Fruit fly (Drosophila melanogaster) whole organism, pupa: ENCODE measurements around the gene Bace.
A peak's percentile ranks its signal among the peaks of the same experiment; 100 is the strongest.

Source experiments
- CG10348 ChIP-seq: fragments of 200-800 bp; sonication (Bioruptor generic); IDR thresholded peaks from 2 replicates; pipeline ENCODE4 v1.3.6; 2022; ENCODE audit warnings: missing biosample characterization, missing genetic modification characterization
- CG12605 ChIP-seq: fragments of 200-800 bp; sonication (Bioruptor generic); IDR thresholded peaks from 2 replicates; pipeline ENCODE4 v1.3.6; 2022; ENCODE audit warnings: missing biosample characterization, missing genetic modification characterization
- CG13204 ChIP-seq: fragments of 200-800 bp; sonication (Bioruptor generic); optimal IDR thresholded peaks from 2 replicates; lab custom pipeline; 2018; ENCODE audit warnings: missing biosample characterization, mild to moderate bottlenecking, missing genetic modification characterization, moderate library complexity
- CG14655 ChIP-seq: fragments of 200-800 bp; sonication (Bioruptor generic); optimal IDR thresholded peaks from 3 replicates; lab custom pipeline; 2017; ENCODE audit warnings: mild to moderate bottlenecking, missing biosample characterization, missing genetic modification reagents, missing genetic modification characterization
- CG15710 ChIP-seq: fragments of 200-800 bp; sonication (Bioruptor generic); optimal IDR thresholded peaks from 2 replicates; lab custom pipeline; 2018; ENCODE audit warnings: missing biosample characterization, mild to moderate bottlenecking, missing genetic modification characterization, moderate library complexity
- CG17806 ChIP-seq: fragments of 200-800 bp; sonication (Bioruptor generic); optimal IDR thresholded peaks from 2 replicates; lab custom pipeline; 2018; ENCODE audit warnings: missing biosample characterization, mild to moderate bottlenecking, missing genetic modification characterization, moderate library complexity
- CG32121 ChIP-seq: fragments of 200-800 bp; sonication (Bioruptor generic); IDR thresholded peaks from 2 replicates; pipeline ENCODE4 v1.3.6; 2022; ENCODE audit warnings: missing biosample characterization, missing genetic modification characterization
- CG34367 ChIP-seq: fragments of 200-800 bp; sonication (Bioruptor generic); optimal IDR thresholded peaks from 2 replicates; lab custom pipeline; 2018; ENCODE audit warnings: missing biosample characterization, mild to moderate bottlenecking, missing genetic modification characterization
- CG4496 ChIP-seq: fragments of 200-800 bp; sonication (Bioruptor generic); IDR thresholded peaks from 3 replicates; pipeline ENCODE4 v1.3.6; 2022; ENCODE audit warnings: missing biosample characterization, missing genetic modification characterization
- CG8159 ChIP-seq: fragments of 200-800 bp; sonication (Bioruptor generic); optimal IDR thresholded peaks from 3 replicates; lab custom pipeline; 2018; ENCODE audit warnings: missing biosample characterization, mild to moderate bottlenecking, missing genetic modification characterization, moderate library complexity
- CG8301 ChIP-seq: fragments of 200-800 bp; sonication (Bioruptor generic); optimal IDR thresholded peaks from 2 replicates; lab custom pipeline; 2018; ENCODE audit warnings: missing biosample characterization, mild to moderate bottlenecking, missing genetic modification characterization
- CG9948 ChIP-seq: fragments of 200-800 bp; sonication (Bioruptor generic); optimal IDR thresholded peaks from 2 replicates; lab custom pipeline; 2018; ENCODE audit warnings: missing biosample characterization, mild to moderate bottlenecking, missing genetic modification characterization, moderate library complexity
- D1 ChIP-seq: fragments of 200-800 bp; sonication (Bioruptor generic); optimal IDR thresholded peaks from 2 replicates; lab custom pipeline; 2018; ENCODE audit warnings: missing biosample characterization, mild to moderate bottlenecking, missing genetic modification characterization, moderate library complexity
- EcR ChIP-seq: fragments of 200-800 bp; sonication (Bioruptor generic); optimal IDR thresholded peaks from 3 replicates; lab custom pipeline; 2019; ENCODE audit warnings: missing biosample characterization, missing genetic modification characterization, mild to moderate bottlenecking, moderate library complexity, missing genetic modification reagents
- Ets98B ChIP-seq: fragments of 200-800 bp; sonication (Bioruptor generic); IDR thresholded peaks from 2 replicates; pipeline ENCODE4 v1.3.6; 2022; ENCODE audit warnings: missing biosample characterization, missing genetic modification characterization
- Pif1A ChIP-seq: fragments of 200-800 bp; sonication (Bioruptor generic); optimal IDR thresholded peaks from 3 replicates; lab custom pipeline; 2016; ENCODE audit warnings: missing biosample characterization, missing genetic modification characterization
- Snoo ChIP-seq: fragments of 200-800 bp; sonication (Bioruptor generic); optimal IDR thresholded peaks from 3 replicates; lab custom pipeline; 2017; ENCODE audit warnings: missing biosample characterization, mild to moderate bottlenecking, missing genetic modification characterization, inconsistent platforms
- fd96Ca ChIP-seq: fragments of 200-800 bp; sonication (Bioruptor generic); IDR thresholded peaks from 3 replicates; pipeline ENCODE4 v1.3.6; 2022; ENCODE audit warnings: missing biosample characterization, missing genetic modification characterization
- gl ChIP-seq: fragments of 200-800 bp; sonication (Bioruptor generic); optimal IDR thresholded peaks from 2 replicates; lab custom pipeline; 2018; ENCODE audit warnings: missing biosample characterization, mild to moderate bottlenecking, missing genetic modification characterization
- rn ChIP-seq: fragments of 200-800 bp; sonication (Bioruptor generic); IDR thresholded peaks from 2 replicates; pipeline ENCODE4 v1.3.6; 2022; ENCODE audit warnings: missing biosample characterization, missing genetic modification characterization

Gene Bace

DNA sequence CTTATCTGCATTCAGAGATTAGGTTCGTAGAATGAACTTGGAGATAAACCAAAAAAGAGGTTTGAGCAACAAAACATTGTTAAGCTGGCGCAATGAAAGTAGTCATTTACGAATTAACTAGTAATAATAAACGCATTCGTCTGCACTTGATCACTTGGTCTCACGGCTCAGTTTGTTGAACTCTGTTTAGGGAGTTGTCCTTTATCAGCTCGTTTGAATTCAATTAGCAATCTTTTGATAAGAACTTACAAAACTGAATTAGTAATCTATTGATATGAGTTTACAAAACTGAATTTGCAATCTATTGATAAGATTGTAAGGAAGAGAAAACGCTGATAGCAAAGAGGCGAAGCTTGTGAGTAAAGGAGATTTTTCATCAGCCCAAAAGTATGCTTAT lies 38.0 kb upstream of the Bace start:
- no peak for TF ChIP-seq CG34367 (tag; lab: Kevin White, UChicago)
- no peak for TF ChIP-seq CG14655 (GFP tag; lab: Kevin White, UChicago)
- TF ChIP-seq EcR (GFP tag; lab: Kevin White, UChicago): no peak
- no peak for TF ChIP-seq CG32121 (GFP tag; lab: Robert Waterston, UW)
- TF ChIP-seq D1 (tag; lab: Kevin White, UChicago): no peak
- no peak for TF ChIP-seq rn (GFP tag; lab: Robert Waterston, UW)
- no peak for TF ChIP-seq Ets98B
- no peak for TF ChIP-seq CG15710 (tag; lab: Kevin White, UChicago)
- TF ChIP-seq CG17806 (tag; lab: Kevin White, UChicago): no peak
- no peak for TF ChIP-seq CG8159 (tag; lab: Kevin White, UChicago)
- TF ChIP-seq CG9948 (tag; lab: Kevin White, UChicago): no peak
- no peak for TF ChIP-seq Pif1A (GFP tag; lab: Kevin White, UChicago)
- no peak for TF ChIP-seq CG12605 (GFP tag; lab: Robert Waterston, UW)
- TF ChIP-seq, all 21 proteins: peak for 0

DNA sequence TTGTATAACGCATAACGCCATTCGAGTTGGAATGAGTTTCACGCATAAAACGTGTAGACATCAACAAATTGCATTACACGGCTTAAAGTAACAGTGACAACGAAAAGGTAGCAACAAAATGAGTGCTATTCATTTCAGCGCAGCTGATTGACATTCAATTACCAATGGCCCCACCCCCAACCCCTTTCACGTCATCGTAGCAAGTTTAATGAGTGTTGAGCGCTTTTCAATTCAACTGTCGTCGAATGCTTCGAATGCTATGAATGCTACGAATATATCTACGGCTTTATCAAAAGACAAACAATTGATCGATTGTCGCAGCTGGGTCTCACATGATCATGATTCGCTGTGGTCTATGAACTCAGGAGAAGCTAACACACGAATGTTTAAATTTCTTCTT lies 37.5 kb upstream of the Bace start:
- no peak for TF ChIP-seq CG32121 (GFP tag; lab: Robert Waterston, UW)

DNA sequence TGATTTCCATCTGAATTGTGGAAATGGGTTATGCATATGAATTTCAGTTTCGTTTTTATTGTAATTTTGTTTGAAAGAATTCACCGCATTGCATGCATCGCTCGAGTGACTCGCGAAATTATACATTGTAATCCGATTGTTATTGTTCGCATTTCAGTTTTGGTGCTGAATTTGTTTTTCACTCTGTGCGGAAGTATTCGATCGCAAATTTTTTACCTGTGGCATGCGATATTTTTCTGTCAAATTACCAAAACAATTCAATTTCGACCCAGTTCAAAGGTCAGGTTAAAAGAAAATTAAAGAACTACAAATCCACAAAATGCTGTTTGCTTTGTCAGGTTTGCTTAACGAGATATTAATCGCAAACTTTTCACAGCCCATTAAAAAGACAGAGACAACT lies 36.7 kb upstream of the Bace start:
- TF ChIP-seq rn (GFP tag; lab: Robert Waterston, UW) (no peak), CG12605 (GFP tag; lab: Robert Waterston, UW) (no peak), CG13204 (GFP tag; lab: Kevin White, UChicago) (no peak), Snoo (tag; lab: Kevin White, UChicago) (no peak), CG4496 (GFP tag; lab: Robert Waterston, UW) (no peak), CG32121 (GFP tag; lab: Robert Waterston, UW) (no peak), Pif1A (GFP tag; lab: Kevin White, UChicago) (no peak), CG17806 (tag; lab: Kevin White, UChicago) (no peak)

DNA sequence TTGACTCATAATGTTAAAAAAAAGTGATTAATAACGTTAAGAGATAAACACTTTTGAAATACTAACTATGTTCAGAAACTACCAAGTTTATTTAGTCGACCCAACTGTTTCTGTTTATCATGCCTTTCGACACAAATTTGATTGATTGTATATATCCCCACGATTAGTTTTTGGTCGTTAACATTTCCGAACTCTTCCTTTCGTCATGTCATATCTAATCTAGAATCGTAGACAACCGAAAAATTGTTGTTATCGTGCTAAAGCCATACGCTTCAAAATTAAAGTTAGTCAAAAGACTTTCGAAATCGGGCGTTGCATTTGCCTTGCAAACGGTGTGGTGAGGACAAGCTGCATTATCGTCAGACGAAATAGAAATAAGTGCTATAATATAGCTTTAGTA lies 34.1 kb upstream of the Bace start:
- TF ChIP-seq CG32121 (GFP tag; lab: Robert Waterston, UW) (no peak), Snoo (tag; lab: Kevin White, UChicago) (no peak), CG15710 (tag; lab: Kevin White, UChicago) (no peak), Pif1A (GFP tag; lab: Kevin White, UChicago) (no peak), fd96Ca (GFP tag; lab: Robert Waterston, UW) (no peak)

DNA sequence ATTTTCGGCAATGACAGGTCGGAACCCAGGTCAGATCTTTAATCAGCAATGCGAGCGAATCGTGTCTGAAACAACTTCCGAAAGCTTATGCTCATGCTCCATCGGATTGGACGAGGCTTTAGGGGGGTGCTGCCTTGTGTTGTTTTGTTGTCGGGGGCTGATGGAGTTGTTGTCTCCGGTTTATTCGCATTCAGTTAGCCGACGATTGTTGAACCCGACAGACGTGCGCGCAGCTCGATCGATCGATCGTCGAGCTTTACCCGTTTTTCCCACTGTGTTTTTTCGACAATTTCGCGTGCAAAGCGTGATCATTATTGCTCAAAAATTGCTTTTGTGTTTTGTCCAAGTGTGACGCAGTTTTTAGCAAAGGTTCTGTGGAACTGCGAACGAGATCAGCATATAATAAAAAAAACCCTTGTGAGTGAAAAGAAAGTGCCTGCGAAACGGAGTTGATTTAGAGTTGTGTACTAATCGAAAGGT lies 32.9 kb upstream of the Bace start, which contains the start of gene CG17834:
CG17834 (plus strand) TSS at position 191 of the 480 bp plus-strand sequence.
- TF ChIP-seq EcR (GFP tag; lab: Kevin White, UChicago) (peak; percentile 81), Ets98B (peak; percentile 64; the same call in 1 of the 2 replicates), CG4496 (GFP tag; lab: Robert Waterston, UW) (peak; percentile 49; the same call in 1 of the 3 replicates), CG34367 (tag; lab: Kevin White, UChicago) (no peak), Snoo (tag; lab: Kevin White, UChicago) (peak; percentile 34)

- TF ChIP-seq CG9948 (tag; lab: Kevin White, UChicago) (no peak), CG8159 (tag; lab: Kevin White, UChicago) (no peak), D1 (tag; lab: Kevin White, UChicago) (no peak), CG17806 (tag; lab: Kevin White, UChicago) (peak; percentile 2), Ets98B (no peak), CG34367 (tag; lab: Kevin White, UChicago) (no peak), Pif1A (GFP tag; lab: Kevin White, UChicago) (no peak), CG8301 (tag; lab: Kevin White, UChicago) (no peak)
Observed at dm6 chr2L:8528318-8528717, 32.2 kb upstream of the Bace start, which contains the start of the genes lmgA and lmgB. Gene lmgA (minus strand): TSS chr2L:8528618. Gene lmgB (minus strand): TSS chr2L:8528618.

dm6 chr2L:8525000-8525399 lies 28.9 kb upstream of the Bace start:
- TF ChIP-seq EcR (GFP tag; lab: Kevin White, UChicago) (no peak), CG13204 (GFP tag; lab: Kevin White, UChicago) (no peak), CG8301 (tag; lab: Kevin White, UChicago) (no peak), CG10348 (GFP tag; lab: Robert Waterston, UW) (no peak), CG4496 (GFP tag; lab: Robert Waterston, UW) (no peak), Pif1A (GFP tag; lab: Kevin White, UChicago) (no peak), fd96Ca (GFP tag; lab: Robert Waterston, UW) (no peak), CG32121 (GFP tag; lab: Robert Waterston, UW) (no peak), CG15710 (tag; lab: Kevin White, UChicago) (no peak), gl (no peak), CG34367 (tag; lab: Kevin White, UChicago) (no peak), CG9948 (tag; lab: Kevin White, UChicago) (no peak), Ets98B (no peak), rn (GFP tag; lab: Robert Waterston, UW) (no peak)
